Worm (Caenorhabditis elegans): ENCODE data around the gene wrt-9.

ce11 chrX:1556917-1557316 lies 19.5 kb upstream of the wrt-9 start:
- TF ChIP-seq W03F9.2 (tag; optimal IDR thresholded peaks at IDR 0.05) (no peak), him-1 (tag; optimal IDR thresholded peaks at IDR 0.05) (no peak)

Data from whole organism, L4/young adult.